Fruit fly (Drosophila melanogaster): ENCODE measurements around the gene Mer.

The Mer gene

DNA sequence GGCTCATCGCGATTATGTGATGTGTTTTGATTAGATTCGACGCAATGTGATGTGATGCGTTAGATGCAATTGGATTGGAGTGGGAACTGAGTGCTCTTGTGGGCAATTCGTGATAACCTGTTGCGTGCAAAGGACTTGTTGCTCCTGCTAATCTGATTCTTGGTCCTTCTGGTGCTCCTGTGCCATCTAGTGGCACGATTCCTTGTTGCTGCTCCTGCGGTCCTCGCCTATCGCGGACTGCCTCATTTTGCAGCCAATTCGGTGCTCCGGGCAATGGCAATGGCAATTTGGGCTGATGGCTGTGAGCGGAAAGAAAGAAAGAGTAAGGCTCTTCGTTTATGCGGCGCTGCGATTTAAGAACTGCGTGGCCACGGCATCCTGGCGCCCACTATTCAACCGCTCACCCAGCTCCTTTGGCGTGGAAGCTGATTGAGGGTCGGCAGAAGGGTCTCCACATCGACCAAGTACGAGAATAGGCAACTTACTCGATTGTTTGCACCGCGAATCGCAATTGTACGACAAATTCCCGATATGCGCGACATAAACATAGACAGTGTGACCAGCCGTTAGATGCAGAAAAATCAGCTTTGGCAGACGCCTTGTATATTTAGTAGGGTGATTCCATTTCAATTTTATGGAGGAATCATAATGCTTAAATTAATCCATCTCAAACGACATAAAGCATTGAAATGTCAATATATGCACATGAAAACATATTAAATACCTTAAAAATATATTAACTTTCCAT lies at the start of gene Mer:
TSS of gene Mer (minus strand) at position 550 of the 748 bp plus-strand sequence.
- TF ChIP-seq fd96Ca (GFP tag; IDR thresholded peaks at IDR 0.05) = peak; percentile 95
- TF ChIP-seq Pif1A (GFP tag; optimal IDR thresholded peaks at IDR 0.05) = no peak
- peak; percentile 87 for TF ChIP-seq CG8301 (tag; optimal IDR thresholded peaks at IDR 0.05)
- TF ChIP-seq CG13204 (GFP tag; optimal IDR thresholded peaks at IDR 0.05) = no peak
- TF ChIP-seq Ets98B (GFP tag; IDR thresholded peaks at IDR 0.05) = peak; percentile 88
- no peak for TF ChIP-seq Pif1B (GFP tag; optimal IDR thresholded peaks at IDR 0.05)
- peak; percentile 87 for TF ChIP-seq CG32121 (GFP tag; IDR thresholded peaks at IDR 0.05)
- peak; percentile 82 for TF ChIP-seq CG15710 (tag; optimal IDR thresholded peaks at IDR 0.05)
- TF ChIP-seq CG12605 (GFP tag; IDR thresholded peaks at IDR 0.05) = peak; percentile 73; the same call in 1 of the 2 replicates
- TF ChIP-seq CG4496 (GFP tag; IDR thresholded peaks at IDR 0.05) = peak; percentile 93
- TF ChIP-seq D1 (tag; optimal IDR thresholded peaks at IDR 0.05) = no peak
- no peak for TF ChIP-seq EcR (GFP tag; optimal IDR thresholded peaks at IDR 0.05)
- TF ChIP-seq CG9948 (tag; optimal IDR thresholded peaks at IDR 0.05) = peak; percentile 76
- TF ChIP-seq CG14655 (GFP tag; optimal IDR thresholded peaks at IDR 0.05) = no peak
- TF ChIP-seq CG17806 (tag; optimal IDR thresholded peaks at IDR 0.05) = peak; percentile 77
- peak; percentile 88 for TF ChIP-seq Snoo (tag; optimal IDR thresholded peaks at IDR 0.05)
- peak; percentile 76 for TF ChIP-seq CG34367 (tag; optimal IDR thresholded peaks at IDR 0.05)
- no peak for TF ChIP-seq CG10348 (GFP tag; IDR thresholded peaks at IDR 0.05)
- TF ChIP-seq rn (GFP tag; IDR thresholded peaks at IDR 0.05) = peak; percentile 66; the same call in 1 of the 2 replicates
- TF ChIP-seq gl (tag; optimal IDR thresholded peaks at IDR 0.05) = peak; percentile 79
- TF ChIP-seq CG8159 (tag; optimal IDR thresholded peaks at IDR 0.05) = peak; percentile 82

DNA sequence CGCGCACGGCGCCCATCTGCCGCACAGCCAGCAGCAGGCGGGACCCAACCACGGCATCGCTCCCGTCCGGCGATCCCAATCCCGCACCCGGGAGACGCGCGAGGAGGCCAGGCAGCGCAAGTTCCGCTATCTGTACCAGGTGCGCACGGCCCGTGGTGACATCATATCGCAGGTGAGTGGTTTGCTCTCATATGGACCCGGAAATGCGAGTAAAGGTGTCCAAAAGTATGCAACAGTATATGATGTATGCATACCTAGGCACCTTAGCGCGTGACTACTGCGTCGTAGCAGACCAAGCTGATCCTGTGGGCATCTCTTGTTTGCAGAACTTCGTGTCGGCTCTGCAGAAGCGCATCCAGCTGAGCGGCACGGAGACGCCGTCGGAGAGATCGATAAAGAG lies 44.6 kb upstream of the Mer start:
- TF ChIP-seq CG34367 (tag; optimal IDR thresholded peaks at IDR 0.05) = no peak
- TF ChIP-seq CG32121 (GFP tag; IDR thresholded peaks at IDR 0.05) = no peak
- no peak for TF ChIP-seq CG12605 (GFP tag; IDR thresholded peaks at IDR 0.05)
- no peak for TF ChIP-seq CG9948 (tag; optimal IDR thresholded peaks at IDR 0.05)
- no peak for TF ChIP-seq CG13204 (GFP tag; optimal IDR thresholded peaks at IDR 0.05)
- no peak for TF ChIP-seq CG8159 (tag; optimal IDR thresholded peaks at IDR 0.05)
- TF ChIP-seq CG17806 (tag; optimal IDR thresholded peaks at IDR 0.05) = no peak
- TF ChIP-seq D1 (tag; optimal IDR thresholded peaks at IDR 0.05) = no peak

DNA sequence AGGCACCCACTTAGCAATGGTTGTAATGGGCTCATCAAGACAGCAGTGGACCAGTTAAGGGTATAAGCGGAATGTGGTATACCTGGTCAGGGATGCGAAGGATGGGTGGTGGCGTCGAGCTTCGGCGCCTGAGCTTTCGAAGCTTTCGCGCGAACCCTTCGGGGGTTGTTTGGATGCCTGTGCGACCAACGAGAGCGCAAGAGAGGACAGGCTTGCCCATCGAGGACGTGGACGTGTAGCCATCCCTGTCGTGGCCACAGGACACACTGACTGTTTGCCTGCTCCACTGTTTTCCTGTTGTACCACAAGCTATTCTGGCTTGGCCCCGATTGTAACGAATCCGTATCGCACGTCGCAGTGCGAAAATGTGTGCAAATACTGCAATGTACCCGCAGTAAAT lies 42.0 kb upstream of the Mer start, which contains the start of gene CG14234:
TSS of gene CG14234 (plus strand) at position 301 of the 400 bp plus-strand sequence.
- TF ChIP-seq rn (GFP tag; IDR thresholded peaks at IDR 0.05) = no peak
- no peak for TF ChIP-seq CG12605 (GFP tag; IDR thresholded peaks at IDR 0.05)
- TF ChIP-seq Pif1A (GFP tag; optimal IDR thresholded peaks at IDR 0.05) = no peak
- no peak for TF ChIP-seq CG4496 (GFP tag; IDR thresholded peaks at IDR 0.05)
- no peak for TF ChIP-seq EcR (GFP tag; optimal IDR thresholded peaks at IDR 0.05)
- TF ChIP-seq Pif1B (GFP tag; optimal IDR thresholded peaks at IDR 0.05) = no peak
- no peak for TF ChIP-seq CG15710 (tag; optimal IDR thresholded peaks at IDR 0.05)
- no peak for TF ChIP-seq CG32121 (GFP tag; IDR thresholded peaks at IDR 0.05)
- TF ChIP-seq gl (tag; optimal IDR thresholded peaks at IDR 0.05) = no peak
- TF ChIP-seq CG8159 (tag; optimal IDR thresholded peaks at IDR 0.05) = no peak

DNA sequence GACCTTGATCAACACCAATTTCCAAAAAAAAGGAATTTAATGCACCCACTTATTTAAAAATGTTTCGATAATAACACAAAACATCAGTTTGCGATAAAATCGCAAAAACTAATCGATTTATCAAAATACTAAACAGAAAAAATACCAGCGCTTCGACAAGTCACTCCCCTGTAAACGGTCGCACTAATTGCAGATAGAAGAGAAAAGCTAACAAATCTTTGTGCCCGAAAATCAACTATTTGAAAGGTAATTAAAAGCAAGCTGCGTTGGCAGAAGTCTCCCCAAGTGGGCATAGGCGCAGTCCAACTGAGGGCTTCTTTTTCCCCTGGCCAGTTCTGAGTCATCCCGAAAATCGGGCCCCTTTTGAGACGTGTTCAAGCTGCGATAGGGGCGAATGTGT lies 37.5 kb upstream of the Mer start, which contains the start of gene AP-1-2beta:
TSS of gene AP-1-2beta (plus strand) at position 161 of the 400 bp plus-strand sequence.
- TF ChIP-seq Pif1A (GFP tag; optimal IDR thresholded peaks at IDR 0.05) (no peak), CG8159 (tag; optimal IDR thresholded peaks at IDR 0.05) (no peak), fd96Ca (GFP tag; IDR thresholded peaks at IDR 0.05) (no peak), rn (GFP tag; IDR thresholded peaks at IDR 0.05) (no peak), Ets98B (GFP tag; IDR thresholded peaks at IDR 0.05) (no peak), D1 (tag; optimal IDR thresholded peaks at IDR 0.05) (no peak), CG9948 (tag; optimal IDR thresholded peaks at IDR 0.05) (no peak), CG17806 (tag; optimal IDR thresholded peaks at IDR 0.05) (no peak), CG4496 (GFP tag; IDR thresholded peaks at IDR 0.05) (no peak), Snoo (tag; optimal IDR thresholded peaks at IDR 0.05) (no peak), gl (tag; optimal IDR thresholded peaks at IDR 0.05) (no peak), CG34367 (tag; optimal IDR thresholded peaks at IDR 0.05) (no peak), CG8301 (tag; optimal IDR thresholded peaks at IDR 0.05) (no peak), CG12605 (GFP tag; IDR thresholded peaks at IDR 0.05) (no peak), CG15710 (tag; optimal IDR thresholded peaks at IDR 0.05) (no peak), CG32121 (GFP tag; IDR thresholded peaks at IDR 0.05) (no peak), CG14655 (GFP tag; optimal IDR thresholded peaks at IDR 0.05) (no peak), EcR (GFP tag; optimal IDR thresholded peaks at IDR 0.05) (no peak)

DNA sequence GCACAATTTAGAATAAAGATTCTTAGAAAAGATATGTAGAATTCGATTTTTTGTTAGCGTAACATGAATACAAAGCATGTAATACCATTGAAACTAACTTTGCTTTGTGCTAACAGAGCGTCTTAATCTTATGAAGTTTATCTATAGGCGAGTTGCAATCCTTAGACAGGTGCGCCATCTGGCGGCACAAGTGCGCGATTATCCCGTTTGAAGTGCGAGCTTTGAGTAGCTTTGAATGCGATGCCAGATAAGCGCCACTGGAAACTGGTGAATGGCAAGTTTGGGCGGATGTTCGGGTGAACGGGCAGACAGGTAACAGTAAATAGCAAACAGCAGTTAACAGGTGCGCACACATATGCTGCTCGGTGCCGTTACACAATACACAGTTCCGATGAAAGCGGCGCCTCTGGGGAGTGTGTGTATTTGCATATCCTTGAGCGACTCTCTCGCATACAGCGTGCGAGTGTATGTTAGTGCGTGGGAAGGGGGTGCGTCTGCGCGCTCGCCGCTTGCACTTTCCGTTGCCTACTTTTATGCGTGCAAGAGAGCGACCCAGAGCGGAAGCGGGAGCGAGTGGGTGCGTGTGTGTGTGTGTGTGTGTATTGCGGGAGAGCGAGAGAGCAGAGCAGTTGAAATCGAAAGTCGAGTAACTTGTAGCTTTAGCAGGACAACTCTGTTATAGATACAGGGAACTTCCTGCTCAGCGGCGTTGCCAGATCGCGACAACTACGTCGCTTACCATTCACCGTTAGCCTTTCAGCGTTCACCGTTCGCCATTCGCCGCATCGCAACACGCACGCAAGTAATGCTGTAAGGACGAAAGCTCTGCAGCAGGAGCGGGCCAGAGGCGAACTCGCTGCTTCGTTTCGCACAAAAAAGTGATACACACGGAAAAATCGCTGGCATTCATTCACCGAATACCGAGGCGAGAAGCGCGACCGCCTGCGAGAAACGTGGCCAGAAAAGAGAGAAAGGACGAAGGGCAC lies 25.0 kb upstream of the Mer start, which contains the start of gene CG12531:
TSS of gene CG12531 (plus strand) at position 936 of the 986 bp plus-strand sequence.
- TF ChIP-seq CG12605 (GFP tag; IDR thresholded peaks at IDR 0.05) (0 out of 2 replicates have a peak, but pooled peaks have one; percentile 27), fd96Ca (GFP tag; IDR thresholded peaks at IDR 0.05) (no peak)
